Worm (Caenorhabditis elegans) whole organism, L1 larva: ENCODE data around the gene jun-1.

Source experiments
- C04F5.9 ChIP-seq: sonication (generic microtip); optimal IDR thresholded peaks from 2 replicates; lab custom pipeline; 2016; ENCODE audit warnings: missing genetic modification characterization, missing compliant biosample characterization
- aha-1 ChIP-seq: fragments of 150-350 bp; optimal IDR thresholded peaks from 2 replicates; lab custom pipeline; 2014; ENCODE audit warnings: missing biosample characterization, missing genetic modification characterization
- alr-1 ChIP-seq: fragments of 200-800 bp; sonication (Bioruptor generic); optimal IDR thresholded peaks from 2 replicates; lab custom pipeline; 2018; ENCODE audit warnings: borderline replicate concordance, mild to moderate bottlenecking, missing genetic modification characterization, missing compliant biosample characterization
- blmp-1 ChIP-seq: fragments of 150-350 bp; optimal IDR thresholded peaks from 2 replicates; lab custom pipeline; 2014; ENCODE audit warnings: missing biosample characterization, missing genetic modification characterization
- ceh-63 ChIP-seq: fragments of 200-800 bp; sonication (Bioruptor generic); optimal IDR thresholded peaks from 2 replicates; lab custom pipeline; 2018; ENCODE audit warnings: mild to moderate bottlenecking, missing genetic modification characterization, missing compliant biosample characterization
- ceh-8 ChIP-seq: fragments of 200-800 bp; sonication (Bioruptor generic); optimal IDR thresholded peaks from 2 replicates; lab custom pipeline; 2018; ENCODE audit warnings: mild to moderate bottlenecking, missing genetic modification characterization, moderate library complexity, missing compliant biosample characterization
- ceh-88 ChIP-seq: fragments of 200-800 bp; sonication (Bioruptor generic); IDR thresholded peaks from 2 replicates; pipeline ENCODE4 v1.3.6; 2022; ENCODE audit warnings: missing genetic modification characterization, missing compliant biosample characterization
- ces-1 ChIP-seq: fragments of 150-350 bp; optimal IDR thresholded peaks from 2 replicates; lab custom pipeline; 2014; ENCODE audit warnings: missing biosample characterization, missing genetic modification reagents, missing genetic modification characterization
- dsc-1 ChIP-seq: sonication (generic microtip); optimal IDR thresholded peaks from 2 replicates; lab custom pipeline; 2016; ENCODE audit warnings: mild to moderate bottlenecking, missing genetic modification characterization, missing compliant biosample characterization
- efl-1 ChIP-seq, 4 experiments: fragments of 150-350 bp; optimal IDR thresholded peaks in 3 of 4; peaks in 1 of 4; 1 replicate in 1 of 4; 2 replicates in 3 of 4; lab custom pipeline; 2014; ENCODE audit warnings: missing biosample characterization in 2 of 4, missing genetic modification characterization in 2 of 4, missing genetic modification reagents in 2 of 4
- efl-3 ChIP-seq: fragments of 200-800 bp; sonication (Bioruptor generic); optimal IDR thresholded peaks from 2 replicates; lab custom pipeline; 2018; ENCODE audit warnings: mild to moderate bottlenecking, missing genetic modification characterization, missing compliant biosample characterization
- egl-27 ChIP-seq, 2 experiments: fragments of 150-350 bp in 1 of 2; sonication (generic microtip); optimal IDR thresholded peaks; 3 replicates each; lab custom pipeline; 2017 to 2018; ENCODE audit warnings: missing biosample characterization in 2 of 2, missing genetic modification characterization in 2 of 2, missing genetic modification reagents in 2 of 2
- elt-2 ChIP-seq: sonication (generic microtip); optimal IDR thresholded peaks from 2 replicates; lab custom pipeline; 2016; ENCODE audit warnings: missing genetic modification characterization, mild to moderate bottlenecking, inconsistent platforms, missing compliant biosample characterization, missing genetic modification reagents
- ets-5 ChIP-seq: fragments of 200-800 bp; sonication (Bioruptor generic); IDR thresholded peaks from 2 replicates; pipeline ENCODE4 v1.3.6; 2022; ENCODE audit warnings: missing genetic modification characterization, missing compliant biosample characterization
- fkh-8 ChIP-seq: sonication (generic microtip); optimal IDR thresholded peaks from 2 replicates; lab custom pipeline; 2016; ENCODE audit warnings: mild to moderate bottlenecking, missing genetic modification characterization, missing compliant biosample characterization
- fos-1 ChIP-seq: fragments of 150-350 bp; optimal IDR thresholded peaks from 2 replicates; lab custom pipeline; 2014; ENCODE audit warnings: missing biosample characterization, missing genetic modification characterization
- hlh-4 ChIP-seq: sonication (generic microtip); optimal IDR thresholded peaks from 2 replicates; lab custom pipeline; 2016; ENCODE audit warnings: mild to moderate bottlenecking, missing genetic modification characterization, missing compliant biosample characterization
- lin-14 ChIP-seq: fragments of 200-800 bp; sonication (Bioruptor generic); optimal IDR thresholded peaks from 2 replicates; lab custom pipeline; 2018; ENCODE audit warnings: mild to moderate bottlenecking, missing genetic modification characterization, moderate library complexity, missing compliant biosample characterization
- lin-15B ChIP-seq: fragments of 150-350 bp; sonication (generic microtip); optimal IDR thresholded peaks from 3 replicates; lab custom pipeline; 2014; ENCODE audit warnings: missing biosample characterization, missing genetic modification characterization
- mep-1 ChIP-seq: fragments of 150-350 bp; optimal IDR thresholded peaks from 2 replicates; lab custom pipeline; 2014; ENCODE audit warnings: missing biosample characterization, missing genetic modification characterization
- nhr-20 ChIP-seq: sonication (generic microtip); optimal IDR thresholded peaks from 2 replicates; lab custom pipeline; 2016; ENCODE audit warnings: mild to moderate bottlenecking, missing genetic modification characterization, missing compliant biosample characterization
- nhr-28 ChIP-seq: fragments of 150-350 bp; optimal IDR thresholded peaks from 2 replicates; lab custom pipeline; 2014; ENCODE audit warnings: missing biosample characterization, missing genetic modification characterization
- nhr-47 ChIP-seq: sonication (generic microtip); optimal IDR thresholded peaks from 2 replicates; lab custom pipeline; 2016; ENCODE audit warnings: mild to moderate bottlenecking, missing genetic modification characterization, moderate library complexity, missing compliant biosample characterization
- nhr-84 ChIP-seq: sonication (generic microtip); optimal IDR thresholded peaks from 2 replicates; lab custom pipeline; 2017; ENCODE audit warnings: missing biosample characterization, missing genetic modification characterization
- nhr-85 ChIP-seq: sonication (generic microtip); peaks from one replicate; lab custom pipeline; 2016; ENCODE audit warnings: missing genetic modification characterization, inconsistent platforms, missing compliant biosample characterization
- nhr-90 ChIP-seq: sonication (generic microtip); optimal IDR thresholded peaks from 2 replicates; lab custom pipeline; 2016; ENCODE audit warnings: mild to moderate bottlenecking, missing genetic modification characterization, missing compliant biosample characterization; ENCODE audit not compliant: poor library complexity
- pag-3 ChIP-seq: sonication (generic microtip); optimal IDR thresholded peaks from 2 replicates; lab custom pipeline; 2017; ENCODE audit warnings: missing genetic modification characterization, mild to moderate bottlenecking, missing compliant biosample characterization, antibody characterized with exemption, borderline replicate concordance; ENCODE audit not compliant: insufficient read depth
- rnt-1 ChIP-seq: sonication (generic microtip); optimal IDR thresholded peaks from 2 replicates; lab custom pipeline; 2016; ENCODE audit warnings: mild to moderate bottlenecking, missing genetic modification characterization, moderate library complexity, missing compliant biosample characterization
- sptf-1 ChIP-seq: fragments of 150-350 bp; optimal IDR thresholded peaks from 2 replicates; lab custom pipeline; 2014; ENCODE audit warnings: missing biosample characterization, missing genetic modification characterization
- swsn-7 ChIP-seq: sonication (generic microtip); optimal IDR thresholded peaks from 2 replicates; lab custom pipeline; 2016; ENCODE audit warnings: missing genetic modification characterization, missing compliant biosample characterization
- tbx-2 ChIP-seq: sonication (generic microtip); optimal IDR thresholded peaks from 2 replicates; lab custom pipeline; 2016; ENCODE audit warnings: missing genetic modification characterization, missing compliant biosample characterization
- tlp-1 ChIP-seq: fragments of 150-350 bp; optimal IDR thresholded peaks from 2 replicates; lab custom pipeline; 2014; ENCODE audit warnings: missing biosample characterization, missing genetic modification characterization
- unc-130 ChIP-seq: fragments of 150-350 bp; optimal IDR thresholded peaks from 2 replicates; lab custom pipeline; 2017; ENCODE audit warnings: missing biosample characterization, missing genetic modification characterization, inconsistent platforms
- unc-62 ChIP-seq: fragments of 150-350 bp; optimal IDR thresholded peaks from 2 replicates; lab custom pipeline; 2014; ENCODE audit warnings: missing biosample characterization, missing genetic modification reagents, missing genetic modification characterization
- unc-98 ChIP-seq: fragments of 200-800 bp; sonication (Bioruptor generic); IDR thresholded peaks from 2 replicates; pipeline ENCODE4 v1.3.6; 2022; ENCODE audit warnings: missing genetic modification characterization, missing compliant biosample characterization
- xbp-1 ChIP-seq: sonication (generic microtip); optimal IDR thresholded peaks from 2 replicates; lab custom pipeline; 2016; ENCODE audit warnings: missing genetic modification characterization, missing compliant biosample characterization

jun-1 gene

ce11 chrII:9130339-9130738 is 17.4 kb downstream of the jun-1 start:
- TF ChIP-seq C04F5.9 = no peak
- TF ChIP-seq nhr-20 (tag; lab: Kevin White, UChicago) = no peak
- TF ChIP-seq fkh-8 (tag; lab: Kevin White, UChicago) = peak; percentile 61
- TF ChIP-seq ceh-63 (GFP tag; lab: Kevin White, UChicago) = no peak
- peak; percentile 11 for TF ChIP-seq fos-1 (tag; lab: Kevin White, UChicago)
- no peak for TF ChIP-seq egl-27 (tag; optimal IDR thresholded peaks at IDR 0.05; lab: Kevin White, UChicago)
- TF ChIP-seq efl-1 (optimal IDR thresholded peaks at IDR 0.05; lab: Kevin White, UChicago) = no peak
- no peak for TF ChIP-seq efl-1 (GFP tag; optimal IDR thresholded peaks at IDR 0.05 in 1 of 2; lab: Kevin White, UChicago)
- no peak for TF ChIP-seq sptf-1 (tag; lab: Kevin White, UChicago)
- no peak for TF ChIP-seq unc-62 (GFP tag; lab: Kevin White, UChicago)
- no peak for TF ChIP-seq ceh-8 (GFP tag; lab: Kevin White, UChicago)
- no peak for TF ChIP-seq hlh-4 (tag; lab: Kevin White, UChicago)
- no peak for TF ChIP-seq ces-1 (GFP tag; lab: Kevin White, UChicago)
- no peak for TF ChIP-seq ets-5 (GFP tag; lab: Robert Waterston, UW)
- TF ChIP-seq blmp-1 (tag; lab: Kevin White, UChicago) = peak; percentile 37
- TF ChIP-seq mep-1 (tag; lab: Kevin White, UChicago) = no peak
- TF ChIP-seq tbx-2 (tag; lab: Kevin White, UChicago) = no peak
- TF ChIP-seq aha-1 (tag; lab: Kevin White, UChicago) = no peak
- TF ChIP-seq efl-3 (GFP tag; lab: Kevin White, UChicago) = no peak
- no peak for TF ChIP-seq ceh-88 (GFP tag; lab: Robert Waterston, UW)
- no peak for TF ChIP-seq nhr-47 (tag; lab: Kevin White, UChicago)
- no peak for TF ChIP-seq swsn-7
- peak; percentile 56 for TF ChIP-seq dsc-1 (tag; lab: Kevin White, UChicago)
- no peak for TF ChIP-seq unc-130
- TF ChIP-seq tlp-1 (tag; lab: Kevin White, UChicago) = no peak
- no peak for TF ChIP-seq unc-98 (GFP tag; lab: Robert Waterston, UW)
- TF ChIP-seq lin-15B (tag; lab: Kevin White, UChicago) = no peak
- no peak for TF ChIP-seq nhr-28 (tag; lab: Kevin White, UChicago)
- TF ChIP-seq lin-14 (GFP tag; lab: Kevin White, UChicago) = peak; percentile 21
- no peak for TF ChIP-seq rnt-1 (tag; lab: Kevin White, UChicago)
- TF ChIP-seq elt-2 (tag; lab: Kevin White, UChicago) = no peak

- TF ChIP-seq nhr-90 (tag; lab: Kevin White, UChicago) (no peak), xbp-1 (tag; lab: Kevin White, UChicago) (no peak), pag-3 (no peak), sptf-1 (tag; lab: Kevin White, UChicago) (no peak), unc-130 (no peak), nhr-85 (no peak), ceh-88 (GFP tag; lab: Robert Waterston, UW) (no peak)
- TF ChIP-seq, all 84 proteins: peak for 0
These were observed 18.4 kb downstream of the jun-1 start, which contains the start of gene C16D2.1 for ce11 chrII:9131363-9131762. Gene C16D2.1 (plus strand): TSS chrII:9131663.

- TF ChIP-seq egl-27 (tag; optimal IDR thresholded peaks at IDR 0.05; lab: Kevin White, UChicago) = no peak
- TF ChIP-seq nhr-84 (tag; lab: Kevin White, UChicago) = no peak
- no peak for TF ChIP-seq unc-98 (GFP tag; lab: Robert Waterston, UW)
- no peak for TF ChIP-seq xbp-1 (tag; lab: Kevin White, UChicago)
- no peak for TF ChIP-seq pag-3
- TF ChIP-seq lin-14 (GFP tag; lab: Kevin White, UChicago) = no peak
- no peak for TF ChIP-seq ces-1 (GFP tag; lab: Kevin White, UChicago)
- no peak for TF ChIP-seq mep-1 (tag; lab: Kevin White, UChicago)
- TF ChIP-seq alr-1 = no peak
These were observed 19.4 kb downstream of the jun-1 start for ce11 chrII:9132338-9132737.
